Worm (Caenorhabditis elegans) whole organism, early embryonic: ENCODE measurements around the gene T15B7.15.

Experiments
- F13C5.2 ChIP-seq: sonication (generic microtip); optimal IDR thresholded peaks from 2 replicates; lab custom pipeline; 2017; ENCODE audit warnings: mild to moderate bottlenecking, missing genetic modification characterization, inconsistent platforms, missing compliant biosample characterization
- aly-1 ChIP-seq: sonication (generic microtip); optimal IDR thresholded peaks from 2 replicates; lab custom pipeline; 2016; ENCODE audit warnings: missing genetic modification characterization, missing compliant biosample characterization
- ama-1 ChIP-seq: fragments of 150-350 bp; optimal IDR thresholded peaks from 2 replicates; lab custom pipeline; 2014
- flt-1 ChIP-seq: fragments of 200-800 bp; sonication (Bioruptor generic); IDR thresholded peaks from 2 replicates; pipeline ENCODE4 v1.3.6; 2022; ENCODE audit warnings: missing genetic modification characterization, missing compliant biosample characterization
- hmg-4 ChIP-seq: fragments of 200-800 bp; sonication (Bioruptor generic); optimal IDR thresholded peaks from 2 replicates; lab custom pipeline; 2018; ENCODE audit warnings: mild to moderate bottlenecking, missing genetic modification characterization, missing compliant biosample characterization
- hnd-1 ChIP-seq: sonication (generic microtip); optimal IDR thresholded peaks from 2 replicates; lab custom pipeline; 2016; ENCODE audit warnings: missing genetic modification characterization, missing compliant biosample characterization
- scrt-1 ChIP-seq: fragments of 200-800 bp; sonication (Bioruptor generic); IDR thresholded peaks from 2 replicates; pipeline ENCODE4 v1.3.6; 2022; ENCODE audit warnings: missing genetic modification characterization, missing compliant biosample characterization
- sea-1 ChIP-seq: fragments of 200-800 bp; sonication (Bioruptor generic); conservative IDR thresholded peaks from 2 replicates; pipeline ENCODE4 v1.3.6; 2022; ENCODE audit warnings: missing genetic modification characterization, missing compliant biosample characterization
- tbx-37 ChIP-seq: fragments of 200-800 bp; sonication (Bioruptor generic); conservative IDR thresholded peaks from 2 replicates; pipeline ENCODE4 v1.3.6; 2022; ENCODE audit warnings: missing genetic modification reagents, missing genetic modification characterization, missing compliant biosample characterization

DNA sequence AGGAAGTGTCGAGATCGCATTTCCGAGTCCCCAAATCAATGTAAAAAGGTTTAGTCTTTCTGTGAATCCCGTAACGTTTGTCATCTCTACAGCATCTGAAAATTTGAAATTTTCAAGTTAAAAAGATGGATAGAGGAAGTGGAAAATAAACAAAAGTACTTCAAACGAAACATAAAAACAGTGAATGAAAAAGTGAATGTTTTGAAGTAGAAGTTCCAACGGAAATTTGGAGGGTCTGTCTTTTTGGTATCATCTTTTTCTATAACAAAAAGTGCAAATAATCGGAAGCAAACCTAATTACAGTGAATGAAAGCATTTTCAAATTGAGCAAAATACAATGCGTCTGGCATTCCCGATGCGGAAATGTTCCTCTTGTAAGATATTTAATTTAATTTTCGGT, 8.0 kb upstream of the T15B7.15 start, which contains the start of gene lgc-54:
- no peak for TF ChIP-seq hmg-4 (GFP tag; lab: Kevin White, UChicago)
- no peak for TF ChIP-seq scrt-1 (GFP tag; lab: Robert Waterston, UW)
- no peak for TF ChIP-seq ama-1
- TF ChIP-seq flt-1 (GFP tag; lab: Robert Waterston, UW): no peak
- TF ChIP-seq hnd-1 (tag; lab: Kevin White, UChicago): no peak
- TF ChIP-seq F13C5.2 (tag; lab: Kevin White, UChicago): no peak
- TF ChIP-seq tbx-37: no peak
- TF ChIP-seq aly-1 (tag; lab: Kevin White, UChicago): no peak
- no peak for TF ChIP-seq sea-1 (GFP tag; lab: Robert Waterston, UW)
